Fruit fly (Drosophila melanogaster) whole organism: ENCODE data around the gene Apc.

Experiments used
- CG8478 ChIP-seq: fragments of >200 bp; optimal IDR thresholded peaks from 2 replicates; lab custom pipeline; 2018; ENCODE audit warnings: inconsistent platforms
- Dll ChIP-seq: fragments of >200 bp; optimal IDR thresholded peaks from 2 replicates; lab custom pipeline; 2017
- psq ChIP-seq: fragments of >200 bp; optimal IDR thresholded peaks from 2 replicates; lab custom pipeline; 2017
- usp ChIP-seq: fragments of >200 bp; optimal IDR thresholded peaks from 2 replicates; lab custom pipeline; 2017; ENCODE audit warnings: missing biosample characterization, missing genetic modification characterization, mixed read lengths

dm6 chr3R:28847547-28848316 is 3.2 kb upstream of the Apc start:
- no peak for TF ChIP-seq psq (lab: Kevin White, UChicago)
- no peak for TF ChIP-seq Dll (lab: Kevin White, UChicago)
- TF ChIP-seq CG8478 (lab: Kevin White, UChicago) = no peak
- no peak for TF ChIP-seq usp
